Worm (Caenorhabditis elegans): ENCODE measurements around the gene acds-10.
"Not testable (repeated sequence)": the region's sequence is repeated elsewhere in the genome, so short reads cannot be mapped to it uniquely, and the experiment has no call there.

acds-10 gene

DNA sequence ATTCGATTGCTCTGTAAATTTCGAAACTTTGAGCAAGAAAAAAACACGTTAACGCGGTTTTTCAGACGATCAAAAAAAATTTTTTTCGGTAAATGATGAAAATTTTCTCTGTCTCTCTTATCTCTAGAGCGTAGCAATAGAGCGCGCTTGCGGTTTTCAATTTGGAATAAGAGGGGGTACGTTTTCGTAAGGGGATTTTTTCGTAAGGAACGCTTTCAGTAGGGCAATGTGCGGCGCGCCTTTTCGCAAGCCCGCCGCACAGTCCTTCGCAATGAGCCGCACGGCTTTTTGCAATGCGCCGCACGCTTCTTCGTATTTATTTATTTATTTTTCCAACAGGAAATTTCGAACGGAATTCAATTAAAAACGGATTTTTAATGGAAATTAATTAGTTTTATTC, 29.3 kb downstream of the acds-10 start, which contains the start of gene F44E7.4 (continued):
- TF ChIP-seq xnd-1 (tag; optimal IDR thresholded peaks at IDR 0.05) (peak; percentile 45), lin-54 (GFP tag; optimal IDR thresholded peaks at IDR 0.05) (peak; percentile 56), Y56A3A.18 (GFP tag; IDR thresholded peaks at IDR 0.05) (peak; percentile 76; the same call in 1 of the 2 replicates), F39B2.1 (GFP tag; IDR thresholded peaks at IDR 0.05) (peak; percentile 71; the same call in 1 of the 2 replicates), ztf-25 (GFP tag; IDR thresholded peaks at IDR 0.05) (peak; percentile 77), snpc-4 (tag; optimal IDR thresholded peaks at IDR 0.05) (peak in 3 of 4 experiments; percentile 15 to 37 (median 26)), bed-2 (GFP tag; IDR thresholded peaks at IDR 0.05) (peak; percentile 82), Y53G8AR.9 (GFP tag; conservative IDR thresholded peaks at IDR 0.05) (peak; percentile 94), rcor-1 (GFP tag; IDR thresholded peaks at IDR 0.05) (peak; percentile 94), dox-1 (GFP tag; IDR thresholded peaks at IDR 0.05) (peak; percentile 98), dpl-1 (GFP tag; optimal IDR thresholded peaks at IDR 0.05) (peak; percentile 47), K11D2.4 (GFP tag; IDR thresholded peaks at IDR 0.05) (peak; percentile 83), attf-6 (GFP tag; IDR thresholded peaks at IDR 0.05) (peak; percentile 77), attf-3 (GFP tag; conservative IDR thresholded peaks at IDR 0.05) (peak; percentile 82), egrh-3 (GFP tag; IDR thresholded peaks at IDR 0.05) (peak; percentile 85), cebp-1 (GFP tag; IDR thresholded peaks at IDR 0.05) (peak; percentile 88), cebp-1 (tag; optimal IDR thresholded peaks at IDR 0.05) (peak; percentile 52), C06A6.2 (GFP tag; conservative IDR thresholded peaks at IDR 0.05) (peak; percentile 99), aptf-2 (GFP tag; conservative IDR thresholded peaks at IDR 0.05) (peak; percentile 65; the same call in 1 of the 2 replicates), ceh-100 (GFP tag; IDR thresholded peaks at IDR 0.05) (peak; percentile 96), madf-3 (GFP tag; IDR thresholded peaks at IDR 0.05) (peak; percentile 91), ceh-40 (GFP tag; IDR thresholded peaks at IDR 0.05) (0 out of 2 replicates have a peak, but pooled peaks have one; percentile 40), ZK185.1 (tag; optimal IDR thresholded peaks at IDR 0.05; ENCODE audit: poor library complexity, severe bottlenecking) (peak; percentile 6), efl-1 (GFP tag; optimal IDR thresholded peaks at IDR 0.05) (peak; percentile 63), egl-44 (GFP tag; IDR thresholded peaks at IDR 0.05) (peak; percentile 85), Y53F4B.3 (GFP tag; IDR thresholded peaks at IDR 0.05) (peak; percentile 77), hmg-1.2 (GFP tag; IDR thresholded peaks at IDR 0.05) (peak; percentile 96), ekl-4 (GFP tag; IDR thresholded peaks at IDR 0.05) (peak; percentile 93), madf-8 (GFP tag; conservative IDR thresholded peaks at IDR 0.05) (peak; percentile 86), ztf-18 (tag; optimal IDR thresholded peaks at IDR 0.05) (peak; percentile 28), egl-18 (GFP tag; IDR thresholded peaks at IDR 0.05) (0 out of 2 replicates have a peak, but pooled peaks have one; percentile 73), B0019.2 (GFP tag; conservative IDR thresholded peaks at IDR 0.05) (peak; percentile 88), nfyb-1 (GFP tag; IDR thresholded peaks at IDR 0.05) (peak; percentile 95), madf-6 (GFP tag; IDR thresholded peaks at IDR 0.05) (peak; percentile 93), F49E8.2 (tag; optimal IDR thresholded peaks at IDR 0.05; ENCODE audit: insufficient read depth) (peak; percentile 56), lir-1 (GFP tag; conservative IDR thresholded peaks at IDR 0.05) (0 out of 2 replicates have a peak, but pooled peaks have one; percentile 12), pbrm-1 (GFP tag; IDR thresholded peaks at IDR 0.05) (peak; percentile 94), cebp-2 (GFP tag; IDR thresholded peaks at IDR 0.05) (peak; percentile 84; the same call in 1 of the 2 replicates), tbp1 (GFP tag; optimal IDR thresholded peaks at IDR 0.05) (peak; percentile 49), D2030.7 (GFP tag; IDR thresholded peaks at IDR 0.05) (peak; percentile 99), nhr-80 (tag; optimal IDR thresholded peaks at IDR 0.05) (peak; percentile 19), C17E4.6 (GFP tag; IDR thresholded peaks at IDR 0.05) (peak; percentile 89), tlf-1 (GFP tag; optimal IDR thresholded peaks at IDR 0.05) (peak; percentile 12), ztf-28 (GFP tag; IDR thresholded peaks at IDR 0.05) (peak; percentile 97), mcd-1 (GFP tag; IDR thresholded peaks at IDR 0.05) (peak; percentile 98), lin-40 (tag; optimal IDR thresholded peaks at IDR 0.05) (peak; percentile 43), lsl-1 (GFP tag; optimal IDR thresholded peaks at IDR 0.05) (peak; percentile 64)
- not testable (repeated sequence) for TF ChIP-seq snpc-4 (GFP tag; optimal IDR thresholded peaks at IDR 0.05)
